Worm (Caenorhabditis elegans): ENCODE results near the gene T26E4.7.

The T26E4.7 gene

ce11 chrV:15821398-15821797 lies 28.0 kb downstream of the T26E4.7 start, which contains the start of gene srbc-49:
Gene srbc-49 (plus strand): TSS chrV:15821698.
- TF ChIP-seq ztf-23 (GFP tag; IDR thresholded peaks at IDR 0.05) (no peak), ref-1 (GFP tag; conservative IDR thresholded peaks at IDR 0.05) (no peak), med-1 (GFP tag; optimal IDR thresholded peaks at IDR 0.05; ENCODE audit: insufficient read depth) (no peak), cog-1 (tag; optimal IDR thresholded peaks at IDR 0.05) (no peak), T22C8.4 (GFP tag; IDR thresholded peaks at IDR 0.05) (no peak), klf-2 (GFP tag; conservative IDR thresholded peaks at IDR 0.05) (no peak), flt-1 (GFP tag; IDR thresholded peaks at IDR 0.05) (no peak), tab-1 (GFP tag; IDR thresholded peaks at IDR 0.05) (no peak), ztf-29 (GFP tag; IDR thresholded peaks at IDR 0.05) (no peak)

ce11 chrV:15824866-15825265 lies 31.5 kb downstream of the T26E4.7 start, which contains the start of gene srbc-50:
Gene srbc-50 (minus strand): TSS chrV:15824966.
- no peak for TF ChIP-seq ref-1 (GFP tag; conservative IDR thresholded peaks at IDR 0.05)
- no peak for TF ChIP-seq med-1 (GFP tag; optimal IDR thresholded peaks at IDR 0.05; ENCODE audit: insufficient read depth)
- TF ChIP-seq tab-1 (GFP tag; IDR thresholded peaks at IDR 0.05): no peak
- TF ChIP-seq cog-1 (tag; optimal IDR thresholded peaks at IDR 0.05): no peak
- no peak for TF ChIP-seq ztf-29 (GFP tag; IDR thresholded peaks at IDR 0.05)
- TF ChIP-seq klf-2 (GFP tag; conservative IDR thresholded peaks at IDR 0.05): no peak
- TF ChIP-seq T22C8.4 (GFP tag; IDR thresholded peaks at IDR 0.05): no peak
- no peak for TF ChIP-seq ztf-23 (GFP tag; IDR thresholded peaks at IDR 0.05)
- TF ChIP-seq flt-1 (GFP tag; IDR thresholded peaks at IDR 0.05): no peak

- TF ChIP-seq cog-1 (tag; optimal IDR thresholded peaks at IDR 0.05) (no peak), T22C8.4 (GFP tag; IDR thresholded peaks at IDR 0.05) (no peak), klf-2 (GFP tag; conservative IDR thresholded peaks at IDR 0.05) (no peak), ztf-29 (GFP tag; IDR thresholded peaks at IDR 0.05) (no peak), ztf-23 (GFP tag; IDR thresholded peaks at IDR 0.05) (no peak), tab-1 (GFP tag; IDR thresholded peaks at IDR 0.05) (no peak), flt-1 (GFP tag; IDR thresholded peaks at IDR 0.05) (no peak), med-1 (GFP tag; optimal IDR thresholded peaks at IDR 0.05; ENCODE audit: insufficient read depth) (no peak), ref-1 (GFP tag; conservative IDR thresholded peaks at IDR 0.05) (no peak)
Observed at ce11 chrV:15826110-15826509, 32.7 kb downstream of the T26E4.7 start, which contains the start of gene srbc-51. Gene srbc-51 (plus strand): TSS chrV:15826410.

ce11 chrV:15829907-15830306 lies 36.5 kb downstream of the T26E4.7 start, which contains the start of gene srbc-55:
Gene srbc-55 (minus strand): TSS chrV:15830007.
- no peak for TF ChIP-seq ref-1 (GFP tag; conservative IDR thresholded peaks at IDR 0.05)
- TF ChIP-seq klf-2 (GFP tag; conservative IDR thresholded peaks at IDR 0.05): no peak
- no peak for TF ChIP-seq tab-1 (GFP tag; IDR thresholded peaks at IDR 0.05)
- no peak for TF ChIP-seq ztf-23 (GFP tag; IDR thresholded peaks at IDR 0.05)
- no peak for TF ChIP-seq cog-1 (tag; optimal IDR thresholded peaks at IDR 0.05)
- no peak for TF ChIP-seq med-1 (GFP tag; optimal IDR thresholded peaks at IDR 0.05; ENCODE audit: insufficient read depth)
- no peak for TF ChIP-seq ztf-29 (GFP tag; IDR thresholded peaks at IDR 0.05)
- TF ChIP-seq T22C8.4 (GFP tag; IDR thresholded peaks at IDR 0.05): no peak
- no peak for TF ChIP-seq flt-1 (GFP tag; IDR thresholded peaks at IDR 0.05)

- TF ChIP-seq ref-1 (GFP tag; conservative IDR thresholded peaks at IDR 0.05) (no peak), ztf-29 (GFP tag; IDR thresholded peaks at IDR 0.05) (no peak), T22C8.4 (GFP tag; IDR thresholded peaks at IDR 0.05) (no peak)
Observed at ce11 chrV:15831586-15831985, 38.2 kb downstream of the T26E4.7 start, which contains the start of gene srbc-56. Gene srbc-56 (minus strand): TSS chrV:15831686.

- TF ChIP-seq cog-1 (tag; optimal IDR thresholded peaks at IDR 0.05): no peak
- no peak for TF ChIP-seq klf-2 (GFP tag; conservative IDR thresholded peaks at IDR 0.05)
- no peak for TF ChIP-seq T22C8.4 (GFP tag; IDR thresholded peaks at IDR 0.05)
Observed at ce11 chrV:15833622-15834021, 40.3 kb downstream of the T26E4.7 start, which contains the start of gene srbc-54. Gene srbc-54 (minus strand): TSS chrV:15833722.

ce11 chrV:15841095-15841494 lies 47.7 kb downstream of the T26E4.7 start, which contains the start of gene srh-149:
Gene srh-149 (minus strand): TSS chrV:15841195.
- TF ChIP-seq flt-1 (GFP tag; IDR thresholded peaks at IDR 0.05) (no peak), T22C8.4 (GFP tag; IDR thresholded peaks at IDR 0.05) (no peak), cog-1 (tag; optimal IDR thresholded peaks at IDR 0.05) (no peak), klf-2 (GFP tag; conservative IDR thresholded peaks at IDR 0.05) (no peak), med-1 (GFP tag; optimal IDR thresholded peaks at IDR 0.05; ENCODE audit: insufficient read depth) (no peak), ref-1 (GFP tag; conservative IDR thresholded peaks at IDR 0.05) (no peak), ztf-23 (GFP tag; IDR thresholded peaks at IDR 0.05) (no peak), ztf-29 (GFP tag; IDR thresholded peaks at IDR 0.05) (no peak), tab-1 (GFP tag; IDR thresholded peaks at IDR 0.05) (no peak)
